Worm (Caenorhabditis elegans): ENCODE results near the gene T28C12.15.

The T28C12.15 gene

ce11 chrV:6281175-6281574, 40.4 kb downstream of the T28C12.15 start, which contains the start of the genes K12B6.4 and spe-49:
Gene K12B6.4, minus strand, starts transcription at chrV:6281275.
Gene spe-49, plus strand, starts transcription at chrV:6281359.
- TF ChIP-seq athp-1 (tag; optimal IDR thresholded peaks at IDR 0.05) (no peak), nhr-179 (tag; optimal IDR thresholded peaks at IDR 0.05) (no peak), dox-1 (GFP tag; IDR thresholded peaks at IDR 0.05) (no peak), lin-40 (tag; optimal IDR thresholded peaks at IDR 0.05) (no peak), Y53G8AR.9 (GFP tag; conservative IDR thresholded peaks at IDR 0.05) (no peak), F57A8.1 (GFP tag; optimal IDR thresholded peaks at IDR 0.05) (no peak), Y79H2A.3 (GFP tag; conservative IDR thresholded peaks at IDR 0.05) (no peak), Y67H2A.10 (GFP tag; conservative IDR thresholded peaks at IDR 0.05) (no peak), snpc-4 (GFP tag; optimal IDR thresholded peaks at IDR 0.05) (no peak), snpc-4 (tag; optimal IDR thresholded peaks at IDR 0.05) (no peak), ekl-4 (GFP tag; IDR thresholded peaks at IDR 0.05) (no peak)

ce11 chrV:6280067-6280466, 41.5 kb downstream of the T28C12.15 start:
- TF ChIP-seq egrh-3 (GFP tag; IDR thresholded peaks at IDR 0.05), result no peak
- TF ChIP-seq nhr-80 (tag; optimal IDR thresholded peaks at IDR 0.05), result peak; percentile 34

ce11 chrV:6278117-6279081, 43.2 kb downstream of the T28C12.15 start, which contains the start of gene fil-2:
Gene fil-2, plus strand, starts transcription at chrV:6279031.
- 0 out of 2 replicates have a peak, but pooled peaks have one; percentile 4 for TF ChIP-seq F37B4.10 (GFP tag; IDR thresholded peaks at IDR 0.05)
- TF ChIP-seq Y53G8AR.9 (GFP tag; conservative IDR thresholded peaks at IDR 0.05), result peak; percentile 95
- peak; percentile 23 for TF ChIP-seq ztf-26 (tag; optimal IDR thresholded peaks at IDR 0.05)
- peak; percentile 40 for TF ChIP-seq K11D2.4 (GFP tag; IDR thresholded peaks at IDR 0.05)
- TF ChIP-seq lin-54 (GFP tag; optimal IDR thresholded peaks at IDR 0.05), result peak; percentile 11
- no peak for TF ChIP-seq lin-26 (GFP tag; IDR thresholded peaks at IDR 0.05)
- TF ChIP-seq rec-8 (tag; optimal IDR thresholded peaks at IDR 0.05), result no peak
- TF ChIP-seq sea-2 (GFP tag; IDR thresholded peaks at IDR 0.05), result peak; percentile 37; the same call in 1 of the 2 replicates
- TF ChIP-seq ekl-4 (GFP tag; IDR thresholded peaks at IDR 0.05), result 0 out of 2 replicates have a peak, but pooled peaks have one; percentile 65
- TF ChIP-seq nhr-80 (tag; optimal IDR thresholded peaks at IDR 0.05), result peak; percentile 83
- no peak for TF ChIP-seq attf-6 (GFP tag; IDR thresholded peaks at IDR 0.05)
- peak; percentile 56; the same call in 1 of the 2 replicates for TF ChIP-seq madf-3 (GFP tag; IDR thresholded peaks at IDR 0.05)
- 0 out of 2 replicates have a peak, but pooled peaks have one; percentile 16 for TF ChIP-seq F39B2.1 (GFP tag; IDR thresholded peaks at IDR 0.05)
- TF ChIP-seq rcor-1 (GFP tag; IDR thresholded peaks at IDR 0.05), result peak; percentile 34; the same call in 1 of the 2 replicates
- no peak for TF ChIP-seq ama-1 (optimal IDR thresholded peaks at IDR 0.05)
- TF ChIP-seq ama-1 (GFP tag; optimal IDR thresholded peaks at IDR 0.05), result no peak
- TF ChIP-seq xnd-1 (tag; optimal IDR thresholded peaks at IDR 0.05), result no peak
- TF ChIP-seq lin-40 (tag; optimal IDR thresholded peaks at IDR 0.05), result no peak
- peak; percentile 37; the same call in 1 of the 2 replicates for TF ChIP-seq madf-6 (GFP tag; IDR thresholded peaks at IDR 0.05)
- peak; percentile 63 for TF ChIP-seq gei-17 (GFP tag; optimal IDR thresholded peaks at IDR 0.05)
- TF ChIP-seq F52B5.7 (tag; optimal IDR thresholded peaks at IDR 0.05), result peak; percentile 12
- TF ChIP-seq ceh-27 (GFP tag; optimal IDR thresholded peaks at IDR 0.05), result no peak
- peak; percentile 79 for TF ChIP-seq nfyb-1 (GFP tag; IDR thresholded peaks at IDR 0.05)
- 0 out of 2 replicates have a peak, but pooled peaks have one; percentile 21 for TF ChIP-seq hmg-1.2 (GFP tag; IDR thresholded peaks at IDR 0.05)
- TF ChIP-seq repo-1 (tag; optimal IDR thresholded peaks at IDR 0.05), result peak; percentile 94
- no peak for TF ChIP-seq B0035.1 (tag; optimal IDR thresholded peaks at IDR 0.05)
- TF ChIP-seq T26A5.8 (tag; optimal IDR thresholded peaks at IDR 0.05), result peak; percentile 17
- TF ChIP-seq ccch-3 (GFP tag; optimal IDR thresholded peaks at IDR 0.05), result no peak
- peak in 1 of 2 experiments; percentile 4 for TF ChIP-seq let-607 (tag; optimal IDR thresholded peaks at IDR 0.05)
- no peak for TF ChIP-seq ztf-18 (tag; optimal IDR thresholded peaks at IDR 0.05)
- TF ChIP-seq tbp1 (GFP tag; optimal IDR thresholded peaks at IDR 0.05), result peak; percentile 54
- TF ChIP-seq lsy-27 (tag; optimal IDR thresholded peaks at IDR 0.05; ENCODE audit: borderline replicate concordance, insufficient read depth), result no peak
- TF ChIP-seq attf-3 (GFP tag; conservative IDR thresholded peaks at IDR 0.05), result no peak
